Worm (Caenorhabditis elegans) whole organism, midembryonic: Measurements from ENCODE around the gene nhr-196.
"Not testable (repeated sequence)": the region's sequence is repeated elsewhere in the genome, so short reads cannot be mapped to it uniquely, and the experiment has no call there.

ENCODE experiments used
- T22C8.4 ChIP-seq: fragments of 200-800 bp; sonication (Bioruptor generic); IDR thresholded peaks from 2 replicates; pipeline ENCODE4 v1.3.6; 2022; ENCODE audit warnings: missing genetic modification characterization, missing compliant biosample characterization
- cog-1 ChIP-seq: sonication (generic microtip); optimal IDR thresholded peaks from 2 replicates; lab custom pipeline; 2016; ENCODE audit warnings: missing genetic modification characterization, missing compliant biosample characterization
- flt-1 ChIP-seq: fragments of 200-800 bp; sonication (Bioruptor generic); IDR thresholded peaks from 2 replicates; pipeline ENCODE4 v1.3.6; 2022; ENCODE audit warnings: missing genetic modification characterization, missing compliant biosample characterization
- klf-2 ChIP-seq: fragments of 200-800 bp; sonication (Bioruptor generic); conservative IDR thresholded peaks from 2 replicates; pipeline ENCODE4 v1.3.6; 2022; ENCODE audit warnings: missing genetic modification reagents, missing genetic modification characterization, missing compliant biosample characterization
- med-1 ChIP-seq: sonication (generic microtip); optimal IDR thresholded peaks from 2 replicates; lab custom pipeline; 2017; ENCODE audit warnings: missing genetic modification characterization, mild to moderate bottlenecking, missing compliant biosample characterization, antibody characterized with exemption, missing genetic modification reagents; ENCODE audit not compliant: insufficient read depth
- ref-1 ChIP-seq: fragments of 200-800 bp; sonication (Bioruptor generic); conservative IDR thresholded peaks from 2 replicates; pipeline ENCODE4 v1.3.6; 2022; ENCODE audit warnings: missing genetic modification reagents, missing genetic modification characterization, missing compliant biosample characterization
- tab-1 ChIP-seq: fragments of 200-800 bp; sonication (Bioruptor generic); IDR thresholded peaks from 2 replicates; pipeline ENCODE4 v1.3.6; 2022; ENCODE audit warnings: missing genetic modification characterization, missing compliant biosample characterization
- ztf-23 ChIP-seq: fragments of 200-800 bp; sonication (Bioruptor generic); IDR thresholded peaks from 2 replicates; pipeline ENCODE4 v1.3.6; 2022; ENCODE audit warnings: missing genetic modification reagents, missing genetic modification characterization, missing compliant biosample characterization
- ztf-29 ChIP-seq: fragments of 200-800 bp; sonication (Bioruptor generic); IDR thresholded peaks from 2 replicates; pipeline ENCODE4 v1.3.6; 2022; ENCODE audit warnings: missing genetic modification reagents, missing genetic modification characterization, missing compliant biosample characterization

nhr-196 gene

DNA sequence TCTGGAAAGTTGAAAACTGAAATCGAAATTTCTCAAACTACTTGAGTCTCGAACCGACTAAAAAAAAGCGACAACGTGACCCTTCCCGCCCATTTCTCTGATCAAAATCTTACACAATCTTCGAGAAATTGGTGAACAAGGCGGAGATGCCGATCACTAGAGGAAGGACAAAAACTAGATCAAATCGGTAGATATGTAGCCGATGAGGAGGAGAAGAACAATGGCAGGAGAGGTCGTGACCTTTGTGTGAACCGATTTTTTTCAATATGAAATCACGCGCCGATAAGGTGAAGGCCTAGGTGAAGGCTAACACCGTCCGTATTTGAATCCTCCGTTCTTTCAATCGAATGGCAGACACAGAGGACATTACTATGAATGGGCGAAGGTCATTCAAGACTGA lies 24.5 kb upstream of the nhr-196 start:
- TF ChIP-seq cog-1 = no peak
- no peak for TF ChIP-seq flt-1 (GFP tag; lab: Robert Waterston, UW)
- TF ChIP-seq ztf-29 (GFP tag; lab: Robert Waterston, UW) = no peak
- no peak for TF ChIP-seq T22C8.4 (GFP tag; lab: Robert Waterston, UW)

DNA sequence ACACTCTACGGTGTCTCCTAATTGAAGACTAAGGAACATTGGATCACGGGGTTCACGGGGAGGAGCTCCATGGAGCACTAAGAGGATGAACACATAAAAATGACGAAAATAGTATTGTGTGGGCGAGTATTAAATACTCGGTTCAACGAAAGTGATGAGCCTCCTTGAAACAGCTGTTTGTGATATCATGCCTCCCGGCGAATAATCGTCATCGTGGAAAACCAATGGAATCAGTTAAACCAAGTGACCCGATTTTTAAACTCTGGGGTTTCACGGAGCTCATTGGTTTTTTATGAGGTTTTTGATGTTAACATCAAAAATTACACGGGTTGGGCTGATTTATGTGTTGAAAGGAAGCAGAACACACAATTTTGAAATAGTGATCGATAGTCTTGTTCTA lies 23.9 kb upstream of the nhr-196 start:
- TF ChIP-seq flt-1 (GFP tag; lab: Robert Waterston, UW) (no peak), ztf-29 (GFP tag; lab: Robert Waterston, UW) (no peak), ztf-23 (no peak), tab-1 (GFP tag; lab: Robert Waterston, UW) (no peak)

DNA sequence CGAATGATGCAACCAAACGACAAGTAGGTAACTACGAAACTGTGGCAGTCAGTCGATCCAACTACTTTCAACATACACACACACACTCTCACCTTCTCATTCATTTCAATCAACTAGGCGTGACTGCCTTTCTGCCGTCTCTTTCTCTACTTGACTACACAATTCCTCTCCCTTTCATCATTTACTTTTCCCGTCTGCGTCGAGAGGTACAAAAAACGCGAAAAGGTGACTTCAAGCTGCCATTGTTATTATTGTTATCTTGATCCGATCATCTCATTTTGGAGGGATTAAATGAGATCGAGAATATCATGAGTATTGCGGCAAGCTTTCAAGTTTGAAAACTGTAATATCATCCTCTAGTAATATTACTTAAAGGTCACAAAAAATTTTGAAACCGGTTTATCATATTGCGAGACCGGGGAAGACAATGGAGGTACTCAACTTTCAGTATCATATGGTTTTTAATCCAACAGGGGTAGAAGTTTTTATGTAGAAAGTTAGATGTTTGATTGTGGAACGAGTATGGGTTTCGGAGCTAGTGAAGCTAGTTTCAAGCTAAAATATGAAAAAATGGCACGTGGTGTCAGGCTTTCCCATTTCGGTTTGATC lies 21.4 kb upstream of the nhr-196 start:
- TF ChIP-seq T22C8.4 (GFP tag; lab: Robert Waterston, UW) (no peak), ztf-23 (no peak), ztf-29 (GFP tag; lab: Robert Waterston, UW) (no peak), cog-1 (no peak), ref-1 (GFP tag; lab: Robert Waterston, UW) (no peak), klf-2 (GFP tag; lab: Robert Waterston, UW) (no peak), med-1 (no peak)

DNA sequence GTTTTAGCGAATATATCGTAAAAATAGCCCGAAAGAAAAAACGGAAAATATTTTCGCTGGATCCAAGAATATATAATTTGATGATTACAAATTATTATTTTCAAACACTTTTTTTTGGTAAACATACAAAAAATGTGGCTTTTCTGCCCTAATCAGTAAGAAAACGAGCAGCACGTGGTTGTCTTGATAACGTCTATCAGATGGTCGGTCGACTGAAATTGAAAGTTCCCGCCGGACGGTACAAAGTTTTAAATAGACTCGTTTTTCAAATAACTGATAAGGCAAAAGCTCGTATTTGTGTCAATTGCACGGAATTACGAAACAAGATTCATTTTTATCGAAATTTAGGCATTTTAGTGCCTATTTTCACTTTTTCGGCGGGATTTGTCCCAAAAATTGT lies 18.8 kb upstream of the nhr-196 start:
- no peak for TF ChIP-seq flt-1 (GFP tag; lab: Robert Waterston, UW)
- no peak for TF ChIP-seq ztf-29 (GFP tag; lab: Robert Waterston, UW)
- TF ChIP-seq klf-2 (GFP tag; lab: Robert Waterston, UW) = no peak
- no peak for TF ChIP-seq tab-1 (GFP tag; lab: Robert Waterston, UW)
- TF ChIP-seq ztf-23 = no peak
- TF ChIP-seq cog-1 = no peak
- no peak for TF ChIP-seq ref-1 (GFP tag; lab: Robert Waterston, UW)
- no peak for TF ChIP-seq T22C8.4 (GFP tag; lab: Robert Waterston, UW)
- TF ChIP-seq med-1 = no peak

DNA sequence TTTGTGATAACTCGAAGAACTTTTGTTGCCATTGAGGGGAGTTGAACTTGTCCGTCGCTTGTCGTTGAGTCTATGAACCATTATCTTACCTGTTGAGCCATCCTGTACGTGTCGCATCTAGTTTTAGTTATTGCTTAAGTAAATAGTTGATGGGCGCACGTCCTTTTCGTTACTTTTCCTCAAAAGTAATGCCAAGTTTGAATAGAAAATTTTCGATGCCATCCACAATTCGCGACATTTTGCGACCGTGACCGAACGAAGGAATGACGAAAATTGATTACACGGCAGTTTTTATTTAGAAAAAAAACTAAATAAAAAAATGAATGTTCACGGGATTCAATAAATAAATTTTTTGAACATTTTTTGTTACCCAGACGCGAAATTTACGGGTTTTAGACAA lies 17.3 kb upstream of the nhr-196 start, which contains the start of gene F53E4.1:
Gene F53E4.1, minus strand, starts transcription at position 101 of the 400 bp plus-strand sequence.
- TF ChIP-seq ztf-23; med-1; klf-2 (GFP tag; lab: Robert Waterston, UW): not testable (repeated sequence)

DNA sequence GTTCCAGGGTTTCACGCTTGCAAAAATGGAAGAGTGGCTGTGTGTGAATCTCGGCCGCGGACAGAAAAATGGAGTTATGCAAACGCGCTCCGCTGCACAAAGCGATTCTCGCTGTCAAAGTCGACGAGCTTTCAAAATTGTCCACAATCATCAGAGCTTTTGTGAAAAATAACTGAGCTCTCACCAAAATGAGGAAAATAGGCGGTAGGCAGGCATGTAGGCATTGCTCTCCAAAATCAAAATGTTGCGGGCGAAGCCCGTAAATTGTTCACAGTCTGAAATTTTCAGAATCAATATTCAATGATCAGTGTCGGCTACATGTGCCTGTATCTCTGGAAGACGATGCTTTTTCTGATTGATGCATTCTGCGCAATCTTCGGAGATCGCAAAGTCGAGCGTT lies 16.6 kb upstream of the nhr-196 start, which contains the start of gene K06B4.4:
Gene K06B4.4, plus strand, starts transcription at position 301 of the 400 bp plus-strand sequence.
- TF ChIP-seq T22C8.4 (GFP tag; lab: Robert Waterston, UW) = no peak
- TF ChIP-seq ztf-23 = no peak
- no peak for TF ChIP-seq cog-1
- TF ChIP-seq klf-2 (GFP tag; lab: Robert Waterston, UW) = no peak
- no peak for TF ChIP-seq tab-1 (GFP tag; lab: Robert Waterston, UW)
- TF ChIP-seq med-1 = no peak

DNA sequence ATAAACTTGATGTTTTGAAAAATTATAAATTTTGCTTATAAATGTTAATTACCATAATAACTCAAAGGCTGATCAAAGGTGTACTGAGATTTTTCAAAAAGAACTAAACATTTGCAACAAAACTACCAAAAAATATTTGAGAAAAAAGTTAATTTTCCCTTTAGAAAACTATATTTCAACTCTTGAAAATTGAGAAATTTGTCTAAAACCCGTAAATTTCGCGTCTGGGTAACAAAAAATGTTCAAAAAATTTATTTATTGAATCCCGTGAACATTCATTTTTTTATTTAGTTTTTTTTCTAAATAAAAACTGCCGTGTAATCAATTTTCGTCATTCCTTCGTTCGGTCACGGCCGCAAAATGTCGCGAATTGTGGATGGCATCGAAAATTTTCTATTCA lies 15.4 kb upstream of the nhr-196 start, which contains the start of gene K06B4.15:
Gene K06B4.15, plus strand, starts transcription at position 301 of the 400 bp plus-strand sequence.
- TF ChIP-seq flt-1 (GFP tag; lab: Robert Waterston, UW); ref-1 (GFP tag; lab: Robert Waterston, UW); med-1: not testable (repeated sequence)

DNA sequence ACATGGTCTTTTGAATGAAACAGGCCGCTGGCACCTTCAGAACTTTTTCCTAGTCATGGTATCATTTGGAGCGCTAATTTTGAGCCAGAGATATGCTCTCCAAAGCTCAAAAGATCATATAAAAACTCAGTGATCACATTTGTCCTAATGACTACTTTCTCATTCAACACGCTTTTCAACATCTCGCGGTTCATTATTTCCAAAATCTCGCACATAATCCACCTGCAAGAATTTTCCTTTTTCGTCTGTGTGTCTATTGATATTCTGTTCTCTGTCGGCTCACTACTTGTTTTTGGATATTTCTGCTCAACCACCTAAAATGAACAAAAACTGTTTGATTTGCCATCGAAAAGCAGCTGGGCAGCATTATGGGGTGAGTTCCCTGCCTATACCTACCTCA lies 11.8 kb upstream of the nhr-196 start, which contains the start of gene nhr-51:
Gene nhr-51, plus strand, starts transcription at position 301 of the 400 bp plus-strand sequence.
- TF ChIP-seq med-1 (no peak), ref-1 (GFP tag; lab: Robert Waterston, UW) (no peak), klf-2 (GFP tag; lab: Robert Waterston, UW) (no peak), ztf-23 (no peak), cog-1 (no peak), flt-1 (GFP tag; lab: Robert Waterston, UW) (no peak), T22C8.4 (GFP tag; lab: Robert Waterston, UW) (no peak), tab-1 (GFP tag; lab: Robert Waterston, UW) (no peak), ztf-29 (GFP tag; lab: Robert Waterston, UW) (no peak)

DNA sequence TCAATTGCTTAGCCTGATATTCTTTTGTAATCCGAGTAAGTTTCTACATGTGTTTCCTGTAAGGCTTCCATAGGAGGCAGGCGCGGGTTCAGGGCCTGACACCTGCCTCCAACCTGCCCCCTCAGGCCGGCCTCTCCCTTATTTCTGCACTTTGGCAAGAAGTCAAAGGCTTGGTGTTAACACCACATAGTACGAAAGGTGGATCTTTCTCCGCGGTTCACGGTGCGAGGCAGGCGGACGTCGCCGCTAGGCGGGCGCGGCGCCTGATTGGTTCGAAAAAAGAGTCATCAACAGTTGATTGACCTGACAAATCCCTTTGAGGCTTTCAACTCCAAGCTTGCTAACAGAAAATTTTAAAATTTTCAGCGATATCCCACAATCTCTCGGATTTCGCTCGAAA lies 10.6 kb upstream of the nhr-196 start:
- TF ChIP-seq klf-2 (GFP tag; lab: Robert Waterston, UW) = no peak
- TF ChIP-seq tab-1 (GFP tag; lab: Robert Waterston, UW) = 0 out of 2 replicates have a peak, but pooled peaks have one; percentile 22
- no peak for TF ChIP-seq flt-1 (GFP tag; lab: Robert Waterston, UW)
- no peak for TF ChIP-seq ref-1 (GFP tag; lab: Robert Waterston, UW)

DNA sequence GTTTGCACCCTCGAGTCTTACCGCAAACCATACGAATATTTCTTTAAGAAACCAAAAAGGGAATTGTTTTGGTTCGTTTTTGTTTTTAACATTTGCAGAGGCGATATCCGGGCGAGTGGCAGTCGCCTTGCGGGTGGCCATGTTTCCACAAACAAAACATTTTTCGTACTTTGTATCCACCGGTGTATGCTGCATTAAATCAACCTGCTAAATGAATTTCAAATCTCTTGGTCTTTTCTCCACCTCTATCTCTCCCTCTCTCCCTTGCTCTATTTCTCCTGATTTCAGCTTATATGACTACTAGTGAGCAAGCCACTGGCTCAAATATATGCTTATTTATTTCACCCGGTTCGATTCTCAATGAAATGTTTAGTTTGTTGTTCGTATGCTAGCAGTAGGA lies 8.3 kb upstream of the nhr-196 start, which contains the start of gene nhr-52:
Gene nhr-52, plus strand, starts transcription at position 301 of the 400 bp plus-strand sequence.
- no peak for TF ChIP-seq med-1
- no peak for TF ChIP-seq klf-2 (GFP tag; lab: Robert Waterston, UW)
- no peak for TF ChIP-seq ref-1 (GFP tag; lab: Robert Waterston, UW)

DNA sequence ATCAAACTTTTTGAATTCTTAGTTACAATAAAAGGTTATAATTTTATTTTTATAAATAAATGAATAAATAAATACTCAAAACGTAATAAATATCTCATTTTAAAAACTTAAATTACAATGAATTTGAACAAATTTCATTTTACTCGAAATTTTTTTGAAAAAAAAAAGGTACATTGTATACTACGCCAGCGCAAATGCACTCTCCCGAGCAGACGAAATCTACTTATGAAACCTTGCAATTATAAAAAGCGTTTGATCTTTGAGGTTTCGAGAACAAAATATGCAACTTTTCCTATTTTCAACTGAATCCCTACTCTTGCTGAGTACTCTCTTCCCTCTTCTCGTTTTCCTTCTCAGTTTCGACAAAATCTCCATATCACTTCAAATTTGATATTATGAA lies 2.1 kb downstream of the nhr-196 start, which contains the start of gene nhr-197:
Gene nhr-197, plus strand, starts transcription at position 301 of the 400 bp plus-strand sequence.
- TF ChIP-seq tab-1 (GFP tag; lab: Robert Waterston, UW) = no peak
- no peak for TF ChIP-seq T22C8.4 (GFP tag; lab: Robert Waterston, UW)
- TF ChIP-seq med-1 = no peak
- TF ChIP-seq flt-1 (GFP tag; lab: Robert Waterston, UW) = no peak
- TF ChIP-seq ztf-29 (GFP tag; lab: Robert Waterston, UW) = no peak
